Fruit fly (Drosophila melanogaster): ENCODE results near the gene Pc.

Gene Pc

dm6 chr3L:21290336-21290735 is 27.5 kb downstream of the Pc start:
- TF ChIP-seq Eip78C (GFP tag) (peak; percentile 2), CG6854 (GFP tag; optimal IDR thresholded peaks at IDR 0.05) (no peak)

- no peak for TF ChIP-seq CG15336 (GFP tag; IDR thresholded peaks at IDR 0.05)
- peak; percentile 65 for TF ChIP-seq CG1621 (tag; optimal IDR thresholded peaks at IDR 0.05)
- peak; percentile 67 for TF ChIP-seq esn (GFP tag; optimal IDR thresholded peaks at IDR 0.05)
- TF ChIP-seq fd85E (GFP tag; optimal IDR thresholded peaks at IDR 0.05), result peak; percentile 49
- TF ChIP-seq CG11762 (GFP tag; optimal IDR thresholded peaks at IDR 0.05; ENCODE audit: insufficient read depth), result peak; percentile 5
- TF ChIP-seq fd59A (GFP tag; optimal IDR thresholded peaks at IDR 0.05), result no peak
- TF ChIP-seq vri (GFP tag; optimal IDR thresholded peaks at IDR 0.05), result peak; percentile 65
- peak; percentile 13 for TF ChIP-seq CG8319 (GFP tag; optimal IDR thresholded peaks at IDR 0.05)
- peak; percentile 44 for TF ChIP-seq Smox (GFP tag; optimal IDR thresholded peaks at IDR 0.05)
- TF ChIP-seq Hr4 (GFP tag; optimal IDR thresholded peaks at IDR 0.05), result peak; percentile 47
- peak; percentile 63 for TF ChIP-seq lz (GFP tag; optimal IDR thresholded peaks at IDR 0.05)
- TF ChIP-seq svp (GFP tag), result peak; percentile 93
- TF ChIP-seq CG8632 (GFP tag; optimal IDR thresholded peaks at IDR 0.05), result peak; percentile 27
- no peak for TF ChIP-seq Gug (GFP tag; IDR thresholded peaks at IDR 0.05)
- peak; percentile 70 for TF ChIP-seq fkh (GFP tag; optimal IDR thresholded peaks at IDR 0.05)
- peak; percentile 55; the same call in 1 of the 3 replicates for TF ChIP-seq CG6163 (GFP tag; IDR thresholded peaks at IDR 0.05)
- TF ChIP-seq dsx (GFP tag; optimal IDR thresholded peaks at IDR 0.05; ENCODE audit: poor library complexity, severe bottlenecking), result peak; percentile 4
- peak; percentile 69 for TF ChIP-seq CG3032 (tag; optimal IDR thresholded peaks at IDR 0.05)
- peak; percentile 66 for TF ChIP-seq eg (GFP tag; IDR thresholded peaks at IDR 0.05)
- no peak for TF ChIP-seq ss (GFP tag; optimal IDR thresholded peaks at IDR 0.05)
- peak; percentile 16 for TF ChIP-seq Sox102F (GFP tag; optimal IDR thresholded peaks at IDR 0.05)
- peak; percentile 54 for TF ChIP-seq CG11902 (GFP tag; optimal IDR thresholded peaks at IDR 0.05)
- TF ChIP-seq Lpt (GFP tag; optimal IDR thresholded peaks at IDR 0.05), result no peak
- TF ChIP-seq Sox14 (GFP tag; optimal IDR thresholded peaks at IDR 0.05), result peak; percentile 70
- TF ChIP-seq Sox15 (GFP tag; optimal IDR thresholded peaks at IDR 0.05), result peak; percentile 41
- peak; percentile 94 for TF ChIP-seq Eip78C (GFP tag)
- TF ChIP-seq Blimp-1 (GFP tag; optimal IDR thresholded peaks at IDR 0.05), result peak; percentile 56
- TF ChIP-seq pdm3 (GFP tag; optimal IDR thresholded peaks at IDR 0.05), result peak; percentile 61
- TF ChIP-seq dac (GFP tag; optimal IDR thresholded peaks at IDR 0.05), result no peak
- TF ChIP-seq CG6276 (GFP tag; optimal IDR thresholded peaks at IDR 0.05), result no peak
- no peak for TF ChIP-seq spab (GFP tag; optimal IDR thresholded peaks at IDR 0.05)
- peak; percentile 17 for TF ChIP-seq Ets96B (tag; optimal IDR thresholded peaks at IDR 0.05)
- no peak for TF ChIP-seq CG7368 (GFP tag; optimal IDR thresholded peaks at IDR 0.05)
- peak; percentile 64 for TF ChIP-seq Ets21C (GFP tag; optimal IDR thresholded peaks at IDR 0.05)
- peak in 1 of 2 experiments; percentile 32 for TF ChIP-seq salr (GFP tag; optimal IDR thresholded peaks at IDR 0.05)
- peak; percentile 25 for TF ChIP-seq net (GFP tag; optimal IDR thresholded peaks at IDR 0.05)
- TF ChIP-seq Eip93F (GFP tag; optimal IDR thresholded peaks at IDR 0.05), result no peak
- TF ChIP-seq acj6 (GFP tag; optimal IDR thresholded peaks at IDR 0.05), result peak; percentile 48
- no peak for TF ChIP-seq CG16779 (tag; optimal IDR thresholded peaks at IDR 0.05)
- peak; percentile 33 for TF ChIP-seq CG10669 (GFP tag; optimal IDR thresholded peaks at IDR 0.05)
- TF ChIP-seq CG6854 (GFP tag; optimal IDR thresholded peaks at IDR 0.05), result peak; percentile 70
- TF ChIP-seq CG6792 (GFP tag; optimal IDR thresholded peaks at IDR 0.05), result peak; percentile 25
- peak; percentile 70 for TF ChIP-seq topi (GFP tag; optimal IDR thresholded peaks at IDR 0.05)
- TF ChIP-seq CG10631 (GFP tag; optimal IDR thresholded peaks at IDR 0.05), result peak; percentile 33
- TF ChIP-seq CG3919 (GFP tag; optimal IDR thresholded peaks at IDR 0.05), result peak; percentile 66
- TF ChIP-seq CG34406 (GFP tag; optimal IDR thresholded peaks at IDR 0.05), result peak; percentile 15
- TF ChIP-seq Met (GFP tag; optimal IDR thresholded peaks at IDR 0.05), result no peak
- peak; percentile 23 for TF ChIP-seq CG4318 (GFP tag; optimal IDR thresholded peaks at IDR 0.05)
Measured at dm6 chr3L:21285639-21286338, 32.0 kb downstream of the Pc start, which contains the start of the genes CG12974 and pzg. CG12974 (minus strand) TSS chr3L:21285962. pzg (plus strand) TSS chr3L:21286099.
